Worm (Caenorhabditis elegans) whole organism, young adult: ENCODE results near the gene K09E2.2.

Source experiments
- B0336.3 ChIP-seq: fragments of 200-800 bp; sonication (Bioruptor generic); IDR thresholded peaks from 2 replicates; pipeline ENCODE4 v1.3.6; 2022; ENCODE audit warnings: missing genetic modification characterization, missing compliant biosample characterization
- C06A6.2 ChIP-seq: fragments of 200-800 bp; sonication (Bioruptor generic); conservative IDR thresholded peaks from 2 replicates; pipeline ENCODE4 v1.3.6; 2022; ENCODE audit warnings: missing genetic modification characterization, missing compliant biosample characterization
- C17E4.6 ChIP-seq: fragments of 200-800 bp; sonication (Bioruptor generic); IDR thresholded peaks from 2 replicates; pipeline ENCODE4 v1.3.6; 2022; ENCODE audit warnings: missing genetic modification reagents, missing genetic modification characterization, missing compliant biosample characterization
- D2030.7 ChIP-seq: fragments of 200-800 bp; sonication (Bioruptor generic); IDR thresholded peaks from 2 replicates; pipeline ENCODE4 v1.3.6; 2022; ENCODE audit warnings: missing genetic modification reagents, missing genetic modification characterization, missing compliant biosample characterization
- F10E7.11 ChIP-seq: sonication (generic microtip); optimal IDR thresholded peaks from 2 replicates; lab custom pipeline; 2017; ENCODE audit warnings: mild to moderate bottlenecking, missing genetic modification characterization, moderate library complexity, missing compliant biosample characterization
- F22D6.2 ChIP-seq: sonication (generic microtip); optimal IDR thresholded peaks from 2 replicates; lab custom pipeline; 2016; ENCODE audit warnings: mild to moderate bottlenecking, missing genetic modification characterization, missing compliant biosample characterization
- F23B12.7 ChIP-seq: sonication (generic microtip); optimal IDR thresholded peaks from 2 replicates; lab custom pipeline; 2017; ENCODE audit warnings: missing genetic modification characterization, mild to moderate bottlenecking, missing compliant biosample characterization, antibody characterized with exemption, moderate library complexity; ENCODE audit not compliant: insufficient read depth
- F33H1.4 ChIP-seq: fragments of 200-800 bp; sonication (Bioruptor generic); IDR thresholded peaks from 2 replicates; pipeline ENCODE4 v1.3.6; 2022; ENCODE audit warnings: missing genetic modification reagents, missing genetic modification characterization, missing compliant biosample characterization
- F49E8.2 ChIP-seq: sonication (generic microtip); optimal IDR thresholded peaks from 3 replicates; lab custom pipeline; 2017; ENCODE audit warnings: missing genetic modification characterization, mild to moderate bottlenecking, missing compliant biosample characterization, antibody characterized with exemption, moderate library complexity; ENCODE audit not compliant: insufficient read depth
- F52B5.7 ChIP-seq: sonication (generic microtip); optimal IDR thresholded peaks from 2 replicates; lab custom pipeline; 2016; ENCODE audit warnings: mild to moderate bottlenecking, missing genetic modification characterization, missing compliant biosample characterization
- T26A5.8 ChIP-seq: sonication (generic microtip); optimal IDR thresholded peaks from 2 replicates; lab custom pipeline; 2016; ENCODE audit warnings: missing genetic modification characterization, missing compliant biosample characterization
- Y53G8AR.9 ChIP-seq: fragments of 200-800 bp; sonication (Bioruptor generic); conservative IDR thresholded peaks from 2 replicates; pipeline ENCODE4 v1.3.6; 2022; ENCODE audit warnings: missing genetic modification reagents, missing genetic modification characterization, missing compliant biosample characterization
- ZK185.1 ChIP-seq: sonication (generic microtip); optimal IDR thresholded peaks from 2 replicates; lab custom pipeline; 2016; ENCODE audit warnings: mild to moderate bottlenecking, missing genetic modification characterization, missing compliant biosample characterization; ENCODE audit not compliant: poor library complexity, severe bottlenecking
- akir-1 ChIP-seq: fragments of 200-800 bp; sonication (Bioruptor generic); optimal IDR thresholded peaks from 2 replicates; lab custom pipeline; 2018; ENCODE audit warnings: mild to moderate bottlenecking, missing genetic modification characterization, moderate library complexity, missing compliant biosample characterization
- ama-1 ChIP-seq, 3 experiments: fragments of 150-350 bp in 1 of 3; sonication (generic microtip) in 2 of 3; optimal IDR thresholded peaks; 2 replicates each; lab custom pipeline; 2014 to 2018; ENCODE audit warnings: missing biosample characterization in 2 of 3, missing genetic modification characterization in 2 of 3, missing genetic modification reagents in 2 of 3
- aptf-2 ChIP-seq: fragments of 200-800 bp; sonication (Bioruptor generic); conservative IDR thresholded peaks from 2 replicates; pipeline ENCODE4 v1.3.6; 2022; ENCODE audit warnings: missing genetic modification reagents, missing genetic modification characterization, missing compliant biosample characterization
- aptf-3 ChIP-seq: fragments of 200-800 bp; sonication (Bioruptor generic); IDR thresholded peaks from 2 replicates; pipeline ENCODE4 v1.3.6; 2022; ENCODE audit warnings: missing genetic modification characterization, missing compliant biosample characterization
- attf-5 ChIP-seq: fragments of 200-800 bp; sonication (Bioruptor generic); optimal IDR thresholded peaks from 2 replicates; lab custom pipeline; 2018; ENCODE audit warnings: mild to moderate bottlenecking, missing genetic modification characterization, missing compliant biosample characterization
- bed-1 ChIP-seq: fragments of 200-800 bp; sonication (Bioruptor generic); IDR thresholded peaks from 2 replicates; pipeline ENCODE4 v1.3.6; 2022; ENCODE audit warnings: missing genetic modification reagents, missing genetic modification characterization, missing compliant biosample characterization
- cebp-2 ChIP-seq: fragments of 200-800 bp; sonication (Bioruptor generic); IDR thresholded peaks from 2 replicates; pipeline ENCODE4 v1.3.6; 2022; ENCODE audit warnings: missing genetic modification characterization, missing compliant biosample characterization
- ceh-79 ChIP-seq: sonication (generic microtip); optimal IDR thresholded peaks from 2 replicates; lab custom pipeline; 2017; ENCODE audit warnings: mild to moderate bottlenecking, missing genetic modification characterization, missing compliant biosample characterization
- chd-7 ChIP-seq: sonication (generic microtip); optimal IDR thresholded peaks from 2 replicates; lab custom pipeline; 2016; ENCODE audit warnings: mild to moderate bottlenecking, missing genetic modification characterization, moderate library complexity, missing compliant biosample characterization
- efl-1 ChIP-seq: fragments of 150-350 bp; optimal IDR thresholded peaks from 2 replicates; lab custom pipeline; 2014; ENCODE audit warnings: missing biosample characterization, missing genetic modification reagents, missing genetic modification characterization
- ekl-4 ChIP-seq: fragments of 200-800 bp; sonication (Bioruptor generic); IDR thresholded peaks from 2 replicates; pipeline ENCODE4 v1.3.6; 2022; ENCODE audit warnings: missing genetic modification reagents, missing genetic modification characterization, missing compliant biosample characterization
- fkh-3 ChIP-seq: sonication (generic microtip); optimal IDR thresholded peaks from 2 replicates; lab custom pipeline; 2016; ENCODE audit warnings: mild to moderate bottlenecking, missing genetic modification characterization, missing compliant biosample characterization
- hmg-1.2 ChIP-seq: fragments of 200-800 bp; sonication (Bioruptor generic); IDR thresholded peaks from 2 replicates; pipeline ENCODE4 v1.3.6; 2022; ENCODE audit warnings: missing genetic modification reagents, missing genetic modification characterization, missing compliant biosample characterization
- hmg-20 ChIP-seq: fragments of 200-800 bp; sonication (Bioruptor generic); IDR thresholded peaks from 2 replicates; pipeline ENCODE4 v1.3.6; 2022; ENCODE audit warnings: missing genetic modification reagents, missing genetic modification characterization, missing compliant biosample characterization
- hsf-1 ChIP-seq: fragments of 200-800 bp; sonication (Bioruptor generic); IDR thresholded peaks from 2 replicates; pipeline ENCODE4 v1.3.6; 2022; ENCODE audit warnings: missing genetic modification reagents, missing genetic modification characterization, missing compliant biosample characterization
- lin-35 ChIP-seq, 3 experiments: fragments of 150-350 bp in 2 of 3; sonication (generic microtip) in 1 of 3; optimal IDR thresholded peaks; 2 replicates each; lab custom pipeline; 2014 to 2018; ENCODE audit warnings: missing biosample characterization in 3 of 3, missing genetic modification characterization in 3 of 3, missing genetic modification reagents in 3 of 3
- lsy-27 ChIP-seq: sonication (generic microtip); optimal IDR thresholded peaks from 2 replicates; lab custom pipeline; 2017; ENCODE audit warnings: missing genetic modification characterization, mild to moderate bottlenecking, missing compliant biosample characterization, antibody characterized with exemption, missing genotype, borderline replicate concordance; ENCODE audit not compliant: insufficient read depth
- mes-4 ChIP-seq: sonication (generic microtip); optimal IDR thresholded peaks from 2 replicates; lab custom pipeline; 2016; ENCODE audit warnings: missing genotype, missing genetic modification characterization, missing compliant biosample characterization
- nhr-80 ChIP-seq: sonication (generic microtip); optimal IDR thresholded peaks from 2 replicates; lab custom pipeline; 2016; ENCODE audit warnings: missing genetic modification characterization, missing compliant biosample characterization
- pbrm-1 ChIP-seq: fragments of 200-800 bp; sonication (Bioruptor generic); IDR thresholded peaks from 2 replicates; pipeline ENCODE4 v1.3.6; 2022; ENCODE audit warnings: missing genetic modification reagents, missing genetic modification characterization, missing compliant biosample characterization
- rcor-1 ChIP-seq: fragments of 200-800 bp; sonication (Bioruptor generic); IDR thresholded peaks from 2 replicates; pipeline ENCODE4 v1.3.6; 2022; ENCODE audit warnings: missing genetic modification reagents, missing genetic modification characterization, missing compliant biosample characterization
- repo-1 ChIP-seq: sonication (generic microtip); optimal IDR thresholded peaks from 2 replicates; lab custom pipeline; 2017; ENCODE audit warnings: mild to moderate bottlenecking, missing genetic modification characterization, missing compliant biosample characterization
- sdz-38 ChIP-seq: sonication (generic microtip); optimal IDR thresholded peaks from 2 replicates; lab custom pipeline; 2016; ENCODE audit warnings: missing genotype, missing genetic modification characterization, missing compliant biosample characterization
- sea-2 ChIP-seq: fragments of 200-800 bp; sonication (Bioruptor generic); IDR thresholded peaks from 2 replicates; pipeline ENCODE4 v1.3.6; 2022; ENCODE audit warnings: missing genetic modification characterization, missing compliant biosample characterization
- somi-1 ChIP-seq: fragments of 200-800 bp; sonication (Bioruptor generic); optimal IDR thresholded peaks from 2 replicates; lab custom pipeline; 2018; ENCODE audit warnings: mild to moderate bottlenecking, missing genetic modification characterization, missing compliant biosample characterization
- sptf-2 ChIP-seq: fragments of 200-800 bp; sonication (Bioruptor generic); optimal IDR thresholded peaks from 2 replicates; lab custom pipeline; 2018; ENCODE audit warnings: mild to moderate bottlenecking, missing genetic modification characterization, missing compliant biosample characterization
- tbp1 ChIP-seq: fragments of 200-800 bp; sonication (Bioruptor generic); optimal IDR thresholded peaks from 2 replicates; lab custom pipeline; 2018; ENCODE audit warnings: mild to moderate bottlenecking, missing genetic modification characterization, missing compliant biosample characterization
- tlf-1 ChIP-seq: fragments of 200-800 bp; sonication (Bioruptor generic); optimal IDR thresholded peaks from 2 replicates; lab custom pipeline; 2018; ENCODE audit warnings: mild to moderate bottlenecking, missing genetic modification characterization, missing compliant biosample characterization
- unc-130 ChIP-seq: sonication (generic microtip); optimal IDR thresholded peaks from 2 replicates; lab custom pipeline; 2016; ENCODE audit warnings: missing genetic modification reagents, missing genetic modification characterization, missing compliant biosample characterization
- ztf-22 ChIP-seq: fragments of 200-800 bp; sonication (Bioruptor generic); optimal IDR thresholded peaks from 2 replicates; lab custom pipeline; 2018; ENCODE audit warnings: mild to moderate bottlenecking, missing genetic modification characterization, moderate library complexity, missing compliant biosample characterization
- ztf-25 ChIP-seq: fragments of 200-800 bp; sonication (Bioruptor generic); IDR thresholded peaks from 2 replicates; pipeline ENCODE4 v1.3.6; 2022; ENCODE audit warnings: missing genetic modification reagents, missing genetic modification characterization, missing compliant biosample characterization
- ztf-26 ChIP-seq: sonication (generic microtip); optimal IDR thresholded peaks from 2 replicates; lab custom pipeline; 2017; ENCODE audit warnings: missing genetic modification characterization, missing compliant biosample characterization
- ztf-6 ChIP-seq: fragments of 200-800 bp; sonication (Bioruptor generic); IDR thresholded peaks from 2 replicates; pipeline ENCODE4 v1.3.6; 2022; ENCODE audit warnings: missing genetic modification reagents, missing genetic modification characterization, missing compliant biosample characterization

Gene K09E2.2

ce11 chrX:8674514-8674913, 1.7 kb downstream of the K09E2.2 start (continued):
- TF ChIP-seq chd-7 (tag; lab: Kevin White, UChicago) (peak; percentile 14), F10E7.11 (tag; lab: Kevin White, UChicago) (no peak), T26A5.8 (tag; lab: Kevin White, UChicago) (no peak), pbrm-1 (GFP tag; lab: Robert Waterston, UW) (no peak), C17E4.6 (GFP tag; lab: Robert Waterston, UW) (no peak), akir-1 (GFP tag; lab: Kevin White, UChicago) (no peak), fkh-3 (no peak), tlf-1 (GFP tag; lab: Kevin White, UChicago) (no peak), F33H1.4 (GFP tag; lab: Robert Waterston, UW) (no peak), ztf-22 (GFP tag; lab: Kevin White, UChicago) (no peak), ztf-26 (tag; lab: Kevin White, UChicago) (peak; percentile 72), repo-1 (tag; lab: Kevin White, UChicago) (no peak), hmg-1.2 (GFP tag; lab: Robert Waterston, UW) (no peak), ztf-6 (GFP tag; lab: Robert Waterston, UW) (no peak), ceh-79 (no peak), Y53G8AR.9 (GFP tag; lab: Robert Waterston, UW) (no peak), aptf-2 (GFP tag; lab: Robert Waterston, UW) (no peak), unc-130 (GFP tag; lab: Kevin White, UChicago) (no peak), ama-1 (optimal IDR thresholded peaks at IDR 0.05; lab: Kevin White, UChicago) (no peak), ama-1 (GFP tag; optimal IDR thresholded peaks at IDR 0.05; lab: Kevin White, UChicago) (no peak), F22D6.2 (tag; lab: Kevin White, UChicago) (no peak), rcor-1 (GFP tag; lab: Robert Waterston, UW) (no peak), F23B12.7 (tag; lab: Kevin White, UChicago) (peak; percentile 18), ekl-4 (no peak), B0336.3 (GFP tag; lab: Robert Waterston, UW) (peak; percentile 34; the same call in 1 of the 2 replicates), C06A6.2 (GFP tag; lab: Robert Waterston, UW) (no peak), hmg-20 (GFP tag; lab: Robert Waterston, UW) (no peak), F49E8.2 (no peak), bed-1 (GFP tag; lab: Robert Waterston, UW) (no peak), sea-2 (GFP tag; lab: Robert Waterston, UW) (no peak), cebp-2 (GFP tag; lab: Robert Waterston, UW) (no peak), somi-1 (GFP tag; lab: Kevin White, UChicago) (peak; percentile 76), sptf-2 (no peak), nhr-80 (tag; lab: Kevin White, UChicago) (peak; percentile 87), tbp1 (GFP tag; lab: Kevin White, UChicago) (peak; percentile 29), aptf-3 (no peak), sdz-38 (no peak), F52B5.7 (tag; lab: Kevin White, UChicago) (no peak), mes-4 (tag; lab: Kevin White, UChicago) (no peak), hsf-1 (GFP tag; lab: Robert Waterston, UW) (no peak), attf-5 (GFP tag; lab: Kevin White, UChicago) (peak; percentile 70), efl-1 (no peak), lin-35 (GFP tag; optimal IDR thresholded peaks at IDR 0.05; lab: Kevin White, UChicago) (no peak), lsy-27 (tag; lab: Kevin White, UChicago) (no peak), ztf-25 (GFP tag; lab: Robert Waterston, UW) (no peak), ZK185.1 (tag; lab: Kevin White, UChicago) (no peak), D2030.7 (GFP tag; lab: Robert Waterston, UW) (no peak)
